Worm (Caenorhabditis elegans) whole organism, early embryonic: ENCODE measurements around the gene npr-42.

Experiments used
- flt-1 ChIP-seq: fragments of 200-800 bp; sonication (Bioruptor generic); IDR thresholded peaks from 2 replicates; pipeline ENCODE4 v1.3.6; 2022; ENCODE audit warnings: missing genetic modification characterization, missing compliant biosample characterization
- hmbx-1 ChIP-seq: sonication (generic microtip); optimal IDR thresholded peaks from 2 replicates; lab custom pipeline; 2016; ENCODE audit warnings: mild to moderate bottlenecking, missing genetic modification characterization, missing compliant biosample characterization
- pes-1 ChIP-seq: fragments of 200-800 bp; sonication (Bioruptor generic); IDR thresholded peaks from 2 replicates; pipeline ENCODE4 v1.3.6; 2022; ENCODE audit warnings: missing genetic modification reagents, missing genetic modification characterization, missing compliant biosample characterization
- tbx-37 ChIP-seq: fragments of 200-800 bp; sonication (Bioruptor generic); conservative IDR thresholded peaks from 2 replicates; pipeline ENCODE4 v1.3.6; 2022; ENCODE audit warnings: missing genetic modification reagents, missing genetic modification characterization, missing compliant biosample characterization

ce11 chrII:4312115-4312514, 36.1 kb downstream of the npr-42 start, which contains the start of gene plep-1:
- TF ChIP-seq flt-1 (GFP tag; lab: Robert Waterston, UW) = no peak
- TF ChIP-seq hmbx-1 = no peak
- no peak for TF ChIP-seq pes-1 (GFP tag; lab: Robert Waterston, UW)
- no peak for TF ChIP-seq tbx-37
